Fruit fly (Drosophila melanogaster) whole organism, embryonic: ENCODE data around the gene CG14691.

Source experiments
- Antp ChIP-seq: fragments of 200-800 bp; sonication (Bioruptor generic); optimal IDR thresholded peaks from 3 replicates; lab custom pipeline; 2016; ENCODE audit warnings: missing biosample characterization, missing genetic modification characterization
- CG10267 ChIP-seq: fragments of 200-800 bp; sonication (Bioruptor generic); optimal IDR thresholded peaks from 2 replicates; lab custom pipeline; 2018; ENCODE audit warnings: missing biosample characterization, mild to moderate bottlenecking, missing genetic modification characterization, moderate library complexity
- CG11247 ChIP-seq: fragments of 200-800 bp; sonication (Bioruptor generic); IDR thresholded peaks from 2 replicates; pipeline ENCODE4 v1.3.6; 2022; ENCODE audit warnings: missing biosample characterization, missing genetic modification characterization
- CG12659 ChIP-seq: fragments of 200-800 bp; sonication (Bioruptor generic); optimal IDR thresholded peaks from 3 replicates; lab custom pipeline; 2017; ENCODE audit warnings: mild to moderate bottlenecking, missing biosample characterization, missing genetic modification reagents, missing genetic modification characterization
- CG12744 ChIP-seq: fragments of 200-800 bp; sonication (Bioruptor generic); optimal IDR thresholded peaks from 2 replicates; lab custom pipeline; 2016; ENCODE audit warnings: missing biosample characterization, missing genetic modification characterization
- CG12769 ChIP-seq: fragments of 200-800 bp; sonication (Bioruptor generic); optimal IDR thresholded peaks from 2 replicates; lab custom pipeline; 2019; ENCODE audit warnings: missing biosample characterization, mild to moderate bottlenecking, missing genetic modification characterization, moderate library complexity
- CG13624 ChIP-seq: fragments of 200-800 bp; sonication (Bioruptor generic); optimal IDR thresholded peaks from 2 replicates; lab custom pipeline; 2016; ENCODE audit warnings: missing biosample characterization, missing genetic modification characterization
- CG14860 ChIP-seq: fragments of 200-800 bp; sonication (Bioruptor generic); IDR thresholded peaks from 3 replicates; pipeline ENCODE4 v1.3.6; 2022; ENCODE audit warnings: missing biosample characterization, missing genetic modification characterization; ENCODE audit not compliant: partially characterized antibody
- CG15514 ChIP-seq: fragments of 200-800 bp; sonication (Bioruptor generic); optimal IDR thresholded peaks from 3 replicates; lab custom pipeline; 2017; ENCODE audit warnings: missing biosample characterization, missing genetic modification characterization, mild to moderate bottlenecking, moderate library complexity, missing genetic modification reagents
- CG17186 ChIP-seq: fragments of 200-800 bp; sonication (Bioruptor generic); optimal IDR thresholded peaks from 3 replicates; lab custom pipeline; 2017; ENCODE audit warnings: missing biosample characterization, missing genetic modification reagents, missing genetic modification characterization
- CG17802 ChIP-seq: fragments of 200-800 bp; sonication (Bioruptor generic); optimal IDR thresholded peaks from 2 replicates; lab custom pipeline; 2018; ENCODE audit warnings: missing biosample characterization, mild to moderate bottlenecking, missing genetic modification characterization, moderate library complexity
- CG17829 ChIP-seq: fragments of 200-800 bp; optimal IDR thresholded peaks from 2 replicates; lab custom pipeline; 2019; ENCODE audit warnings: missing biosample characterization, mild to moderate bottlenecking, missing genetic modification characterization, moderate library complexity
- CG2120 ChIP-seq: fragments of 200-800 bp; sonication (Bioruptor generic); optimal IDR thresholded peaks from 3 replicates; lab custom pipeline; 2016; ENCODE audit warnings: missing biosample characterization, missing genetic modification characterization
- CG2199 ChIP-seq: fragments of 200-800 bp; sonication (Bioruptor generic); IDR thresholded peaks from 3 replicates; pipeline ENCODE4 v1.3.6; 2022; ENCODE audit warnings: missing biosample characterization, missing genetic modification characterization
- CG2202 ChIP-seq: fragments of 200-800 bp; sonication (Bioruptor generic); optimal IDR thresholded peaks from 2 replicates; lab custom pipeline; 2018; ENCODE audit warnings: missing biosample characterization, mild to moderate bottlenecking, missing genetic modification characterization
- CG30431 ChIP-seq: fragments of 200-800 bp; sonication (Bioruptor generic); optimal IDR thresholded peaks from 2 replicates; lab custom pipeline; 2017; ENCODE audit warnings: missing biosample characterization, missing genetic modification characterization
- CG34422 ChIP-seq: fragments of 200-800 bp; sonication (Bioruptor generic); IDR thresholded peaks from 3 replicates; pipeline ENCODE4 v1.3.6; 2022; ENCODE audit warnings: missing biosample characterization, missing genetic modification characterization
- CG5180 ChIP-seq: fragments of 200-800 bp; sonication (Bioruptor generic); optimal IDR thresholded peaks from 3 replicates; lab custom pipeline; 2017; ENCODE audit warnings: missing biosample characterization, missing genetic modification characterization, mild to moderate bottlenecking, moderate library complexity, missing genetic modification reagents
- CG6654 ChIP-seq: fragments of 200-800 bp; sonication (Bioruptor generic); optimal IDR thresholded peaks from 2 replicates; lab custom pipeline; 2017; ENCODE audit warnings: missing biosample characterization, mild to moderate bottlenecking, missing genetic modification characterization
- CG6765 ChIP-seq: fragments of 200-800 bp; sonication (Bioruptor generic); optimal IDR thresholded peaks from 3 replicates; lab custom pipeline; 2017; ENCODE audit warnings: missing biosample characterization, mild to moderate bottlenecking, missing genetic modification characterization
- CG7745 ChIP-seq: fragments of 200-800 bp; sonication (Bioruptor generic); optimal IDR thresholded peaks from 2 replicates; lab custom pipeline; 2018; ENCODE audit warnings: missing biosample characterization, mild to moderate bottlenecking, missing genetic modification characterization, moderate library complexity
- CG8944 ChIP-seq: fragments of 200-800 bp; sonication (Bioruptor generic); optimal IDR thresholded peaks from 3 replicates; lab custom pipeline; 2016; ENCODE audit warnings: missing biosample characterization, missing genetic modification characterization
- CG9817 ChIP-seq: fragments of 200-800 bp; sonication (Bioruptor generic); optimal IDR thresholded peaks from 2 replicates; lab custom pipeline; 2018; ENCODE audit warnings: missing biosample characterization, mild to moderate bottlenecking, missing genetic modification characterization, moderate library complexity
- CG9876 ChIP-seq: fragments of 200-800 bp; sonication (Bioruptor generic); optimal IDR thresholded peaks from 2 replicates; lab custom pipeline; 2016; ENCODE audit warnings: missing biosample characterization, missing genetic modification characterization
- Dbx ChIP-seq: fragments of 200-800 bp; sonication (Bioruptor generic); IDR thresholded peaks from 3 replicates; pipeline ENCODE4 v1.3.6; 2022; ENCODE audit warnings: missing biosample characterization, missing genetic modification characterization
- Ets65A ChIP-seq: fragments of 200-800 bp; sonication (Bioruptor generic); peaks from one replicate; lab custom pipeline; 2016; ENCODE audit warnings: missing biosample characterization, missing genetic modification characterization
- Fer2 ChIP-seq: fragments of 200-800 bp; sonication (Bioruptor generic); optimal IDR thresholded peaks from 2 replicates; lab custom pipeline; 2018; ENCODE audit warnings: missing biosample characterization, mild to moderate bottlenecking, missing genetic modification characterization, moderate library complexity
- Fer3 ChIP-seq: fragments of 200-800 bp; sonication (Bioruptor generic); optimal IDR thresholded peaks from 2 replicates; lab custom pipeline; 2018; ENCODE audit warnings: missing biosample characterization, mild to moderate bottlenecking, missing genetic modification characterization, moderate library complexity
- Gug ChIP-seq: fragments of 200-800 bp; sonication (Bioruptor generic); IDR thresholded peaks from 4 replicates; pipeline ENCODE4 v1.3.6; 2022; ENCODE audit warnings: missing biosample characterization, missing genetic modification characterization
- Hr78 ChIP-seq, 2 experiments: fragments of 200-800 bp in 1 of 2; fragments of >200 bp in 1 of 2; sonication (Bioruptor generic) in 1 of 2; optimal IDR thresholded peaks; 2 replicates each; lab custom pipeline; 2017 to 2019; ENCODE audit warnings: missing biosample characterization in 2 of 2, missing genetic modification characterization in 2 of 2, mild to moderate bottlenecking in 1 of 2, moderate library complexity in 1 of 2
- Lim3 ChIP-seq: fragments of 200-800 bp; sonication (Bioruptor generic); IDR thresholded peaks from 2 replicates; pipeline ENCODE4 v1.3.6; 2022; ENCODE audit warnings: missing biosample characterization, missing genetic modification characterization
- MBD-R2 ChIP-seq: fragments of 200-800 bp; sonication (Bioruptor generic); IDR thresholded peaks from 2 replicates; pipeline ENCODE4 v1.3.6; 2022; ENCODE audit warnings: missing biosample characterization, missing genetic modification characterization
- MTF-1 ChIP-seq: fragments of 200-800 bp; sonication (Bioruptor generic); optimal IDR thresholded peaks from 2 replicates; lab custom pipeline; 2018; ENCODE audit warnings: missing biosample characterization, mild to moderate bottlenecking, missing genetic modification characterization, borderline replicate concordance
- Ptx1 ChIP-seq: fragments of 200-800 bp; sonication (Bioruptor generic); IDR thresholded peaks from 2 replicates; pipeline ENCODE4 v1.3.6; 2022; ENCODE audit warnings: missing biosample characterization, missing genetic modification characterization
- Sox100B ChIP-seq: fragments of 200-800 bp; sonication (Bioruptor generic); optimal IDR thresholded peaks from 3 replicates; lab custom pipeline; 2018; ENCODE audit warnings: missing biosample characterization, mild to moderate bottlenecking, missing genetic modification characterization
- Taf1 ChIP-seq: fragments of 200-800 bp; sonication (Bioruptor generic); IDR thresholded peaks from 2 replicates; pipeline ENCODE4 v1.3.6; 2022; ENCODE audit warnings: missing biosample characterization, missing genetic modification characterization
- Trl ChIP-seq, 3 experiments: fragments of >200 bp in 2 of 3; fragments of 200-800 bp in 1 of 3; sonication (Bioruptor generic) in 1 of 3; optimal IDR thresholded peaks; 2 replicates in 1 of 3; 3 replicates in 2 of 3; lab custom pipeline; 2016 to 2017; ENCODE audit warnings: missing biosample characterization in 1 of 3, missing genetic modification characterization in 1 of 3
- abd-A ChIP-seq: fragments of 200-800 bp; sonication (Bioruptor generic); optimal IDR thresholded peaks from 3 replicates; lab custom pipeline; 2019; ENCODE audit warnings: missing biosample characterization, mild to moderate bottlenecking, missing genetic modification characterization, moderate library complexity
- bigmax ChIP-seq: fragments of 200-800 bp; sonication (Bioruptor generic); optimal IDR thresholded peaks from 2 replicates; lab custom pipeline; 2018; ENCODE audit warnings: missing biosample characterization, mild to moderate bottlenecking, missing genetic modification characterization
- ftz-f1 ChIP-seq: fragments of 200-800 bp; sonication (Bioruptor generic); optimal IDR thresholded peaks from 2 replicates; lab custom pipeline; 2016; ENCODE audit warnings: missing biosample characterization, missing genetic modification characterization
- insv ChIP-seq, 2 experiments: fragments of 200-800 bp; sonication (Bioruptor generic); optimal IDR thresholded peaks; 3 replicates each; lab custom pipeline; 2016 to 2018; ENCODE audit warnings: missing biosample characterization in 2 of 2, missing genetic modification characterization in 2 of 2
- pros ChIP-seq: fragments of 200-800 bp; sonication (Bioruptor generic); optimal IDR thresholded peaks from 3 replicates; lab custom pipeline; 2019; ENCODE audit warnings: missing biosample characterization, mild to moderate bottlenecking, missing genetic modification characterization, moderate library complexity
- psq ChIP-seq: fragments of 200-800 bp; sonication (Bioruptor generic); optimal IDR thresholded peaks from 2 replicates; lab custom pipeline; 2017; ENCODE audit warnings: missing biosample characterization, missing genetic modification characterization
- sd ChIP-seq: fragments of 200-800 bp; sonication (Bioruptor generic); optimal IDR thresholded peaks from 3 replicates; lab custom pipeline; 2018; ENCODE audit warnings: missing biosample characterization, mild to moderate bottlenecking, missing genetic modification characterization, moderate library complexity
- sr ChIP-seq: fragments of 200-800 bp; sonication (Bioruptor generic); IDR thresholded peaks from 3 replicates; pipeline ENCODE4 v1.3.6; 2022; ENCODE audit warnings: missing biosample characterization, missing genetic modification characterization
- toy ChIP-seq: fragments of 200-800 bp; sonication (Bioruptor generic); IDR thresholded peaks from 2 replicates; pipeline ENCODE4 v1.3.6; 2022; ENCODE audit warnings: missing biosample characterization, missing genetic modification characterization

The CG14691 gene

DNA sequence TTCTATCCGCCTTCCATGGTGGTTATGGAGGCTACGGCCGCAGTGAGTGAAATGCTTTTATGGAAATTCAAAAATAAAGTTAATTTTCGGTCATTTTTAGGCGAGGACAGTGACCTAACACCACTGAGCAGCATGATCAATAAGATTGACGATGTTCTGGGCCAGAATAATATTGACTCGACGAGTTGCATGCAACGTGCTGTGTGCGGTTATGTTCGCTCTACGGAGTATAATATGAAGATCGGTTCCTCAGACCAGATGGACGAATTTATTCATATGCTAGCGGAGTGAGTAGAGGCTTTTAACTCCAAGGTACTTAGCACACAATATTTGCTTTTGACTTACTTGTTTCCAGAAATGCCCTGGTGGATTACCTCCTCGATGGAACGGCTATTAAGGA lies 24.7 kb upstream of the CG14691 start:
- no peak for TF ChIP-seq psq (GFP tag; lab: Kevin White, UChicago)
- no peak for TF ChIP-seq CG17829 (tag; lab: Kevin White, UChicago)
- no peak for TF ChIP-seq MBD-R2 (GFP tag; lab: Robert Waterston, UW)
- peak; percentile 69 for TF ChIP-seq Ets65A (GFP tag; lab: Kevin White, UChicago)
- TF ChIP-seq CG5180 (GFP tag; lab: Kevin White, UChicago), result peak; percentile 67
- TF ChIP-seq Fer3 (tag; lab: Kevin White, UChicago), result no peak
- TF ChIP-seq sd (tag; lab: Kevin White, UChicago), result no peak

DNA sequence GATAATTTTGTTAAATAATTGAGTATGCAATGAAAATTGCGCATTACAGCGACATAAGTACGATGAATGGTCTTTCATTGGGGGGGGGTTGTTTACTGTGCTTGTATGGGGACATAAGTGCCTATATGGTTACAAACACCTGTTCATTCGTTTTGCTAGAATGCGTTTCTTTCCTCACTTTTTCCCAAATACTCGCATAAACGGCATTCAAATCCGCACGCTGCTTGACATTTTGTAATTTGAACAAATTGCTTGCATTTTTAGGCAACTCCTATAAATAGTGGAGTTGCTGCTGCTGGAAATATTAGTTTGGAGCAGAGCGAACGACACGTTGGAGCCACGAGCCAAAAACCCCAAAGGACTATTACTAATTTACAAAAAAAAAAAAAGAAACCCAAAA lies 23.8 kb upstream of the CG14691 start, which contains the start of gene Desi:
TSS of gene Desi (plus strand) at position 301 of the 400 bp plus-strand sequence.
- no peak for TF ChIP-seq bigmax (GFP tag; lab: Kevin White, UChicago)
- TF ChIP-seq Hr78 (GFP tag; optimal IDR thresholded peaks at IDR 0.05; lab: Kevin White, UChicago), result no peak
- TF ChIP-seq Taf1 (GFP tag; lab: Robert Waterston, UW), result no peak
- no peak for TF ChIP-seq Fer2 (tag; lab: Kevin White, UChicago)
- TF ChIP-seq CG2120 (GFP tag; lab: Kevin White, UChicago), result no peak
- no peak for TF ChIP-seq CG17829 (tag; lab: Kevin White, UChicago)
- TF ChIP-seq CG2199 (GFP tag; lab: Robert Waterston, UW), result no peak
- no peak for TF ChIP-seq pros
- TF ChIP-seq insv (GFP tag; optimal IDR thresholded peaks at IDR 0.05; lab: Kevin White, UChicago), result no peak
- no peak for TF ChIP-seq CG12744 (GFP tag; lab: Kevin White, UChicago)
- TF ChIP-seq CG13624 (GFP tag; lab: Kevin White, UChicago), result no peak
- TF ChIP-seq CG34422 (GFP tag; lab: Robert Waterston, UW), result no peak
- no peak for TF ChIP-seq CG7745 (tag; lab: Kevin White, UChicago)

DNA sequence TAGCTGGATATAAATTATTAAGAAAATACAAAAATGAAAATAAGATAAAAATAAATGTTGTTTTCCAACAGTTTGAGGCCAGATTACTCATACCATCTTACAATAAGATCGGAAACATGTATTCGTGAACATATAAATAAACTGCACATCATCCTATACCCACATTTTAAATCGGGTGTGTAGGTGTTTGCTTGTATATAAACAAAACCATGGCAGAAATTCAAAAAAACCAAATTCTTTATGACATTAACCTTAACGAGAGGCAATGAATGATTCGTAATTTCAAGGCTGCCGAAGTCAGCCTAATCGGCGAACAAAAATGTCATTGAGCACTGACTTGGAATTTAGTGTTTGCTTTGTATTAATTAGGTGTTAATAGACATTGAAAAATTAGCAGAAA lies 22.7 kb upstream of the CG14691 start:
- TF ChIP-seq CG10267 (tag; lab: Kevin White, UChicago) (no peak), CG6765 (no peak), sd (tag; lab: Kevin White, UChicago) (peak; percentile 90), ftz-f1 (GFP tag; lab: Kevin White, UChicago) (peak; percentile 38), MTF-1 (no peak), sr (GFP tag; lab: Robert Waterston, UW) (peak; percentile 83; the same call in 2 of the 3 replicates)

- TF ChIP-seq CG12769 (peak; percentile 33), Trl (optimal IDR thresholded peaks at IDR 0.05; lab: Kevin White, UChicago) (peak in 1 of 2 experiments; percentile 42), Trl (GFP tag; optimal IDR thresholded peaks at IDR 0.05; lab: Kevin White, UChicago) (no peak), CG30431 (no peak), CG9876 (GFP tag; lab: Kevin White, UChicago) (no peak), Antp (GFP tag; lab: Kevin White, UChicago) (no peak), Sox100B (GFP tag; lab: Kevin White, UChicago) (no peak), CG8944 (GFP tag; lab: Kevin White, UChicago) (no peak), Lim3 (GFP tag; lab: Robert Waterston, UW) (no peak), CG14860 (GFP tag; lab: Robert Waterston, UW) (no peak), CG6654 (GFP tag; lab: Kevin White, UChicago) (no peak), abd-A (tag; lab: Kevin White, UChicago) (no peak), CG2202 (no peak), Gug (GFP tag; lab: Robert Waterston, UW) (no peak), CG9817 (tag; lab: Kevin White, UChicago) (no peak), toy (no peak), CG2199 (GFP tag; lab: Robert Waterston, UW) (0 out of 3 replicates have a peak, but pooled peaks have one; percentile 11), Ptx1 (GFP tag; lab: Robert Waterston, UW) (no peak), CG12659 (GFP tag; lab: Kevin White, UChicago) (no peak), CG15514 (no peak), Dbx (GFP tag; lab: Robert Waterston, UW) (no peak), CG17802 (tag; lab: Kevin White, UChicago) (no peak), CG17186 (GFP tag; lab: Kevin White, UChicago) (no peak), CG11247 (no peak)
These were observed 21.8 kb upstream of the CG14691 start, which contains the start of the genes CG45076, CG45078 and fau for dm6 chr3R:10777274-10777673. Gene CG45076, minus strand, starts transcription at chr3R:10777374. Gene CG45078, minus strand, starts transcription at chr3R:10777374. Gene fau, minus strand, starts transcription at chr3R:10777374.
